Worm (Caenorhabditis elegans) whole organism, mixed stage, embryonic: ENCODE data around the gene abf-5.

ENCODE experiments used
- bed-3 ChIP-seq: fragments of 200-800 bp; sonication (Bioruptor generic); optimal IDR thresholded peaks from 3 replicates; lab custom pipeline; 2018; ENCODE audit warnings: mild to moderate bottlenecking, missing genetic modification characterization, moderate library complexity, missing compliant biosample characterization
- blmp-1 ChIP-seq: fragments of 150-350 bp; optimal IDR thresholded peaks from 2 replicates; lab custom pipeline; 2014; ENCODE audit warnings: missing biosample characterization, missing genetic modification characterization
- ceh-39 ChIP-seq: fragments of 150-350 bp; optimal IDR thresholded peaks from 2 replicates; lab custom pipeline; 2014; ENCODE audit warnings: missing biosample characterization, missing genetic modification characterization
- ceh-43 ChIP-seq: fragments of 200-800 bp; sonication (Bioruptor generic); optimal IDR thresholded peaks from 2 replicates; lab custom pipeline; 2018; ENCODE audit warnings: mild to moderate bottlenecking, missing genetic modification characterization, moderate library complexity, missing compliant biosample characterization
- cnd-1 ChIP-seq: fragments of 200-800 bp; sonication (Bioruptor generic); optimal IDR thresholded peaks from 2 replicates; lab custom pipeline; 2018; ENCODE audit warnings: mild to moderate bottlenecking, missing genetic modification characterization, missing compliant biosample characterization
- drap-1 ChIP-seq: fragments of 200-800 bp; sonication (Bioruptor generic); optimal IDR thresholded peaks from 3 replicates; lab custom pipeline; 2018; ENCODE audit warnings: mild to moderate bottlenecking, missing genetic modification characterization, missing compliant biosample characterization
- elt-3 ChIP-seq: fragments of 150-350 bp; optimal IDR thresholded peaks from 2 replicates; lab custom pipeline; 2014; ENCODE audit warnings: missing biosample characterization, missing genetic modification characterization
- flh-1 ChIP-seq: fragments of 200-800 bp; sonication (Bioruptor generic); optimal IDR thresholded peaks from 2 replicates; lab custom pipeline; 2018; ENCODE audit warnings: mild to moderate bottlenecking, missing genetic modification characterization, moderate library complexity, missing compliant biosample characterization
- ham-2 ChIP-seq: fragments of 200-800 bp; sonication (Bioruptor generic); optimal IDR thresholded peaks from 2 replicates; lab custom pipeline; 2018; ENCODE audit warnings: mild to moderate bottlenecking, missing genetic modification characterization, missing compliant biosample characterization
- hlh-1 ChIP-seq: fragments of 150-350 bp; optimal IDR thresholded peaks from 2 replicates; lab custom pipeline; 2014; ENCODE audit warnings: missing biosample characterization, missing genetic modification reagents, missing genetic modification characterization
- lin-13 ChIP-seq: fragments of 150-350 bp; optimal IDR thresholded peaks from 2 replicates; lab custom pipeline; 2014; ENCODE audit warnings: missing biosample characterization, missing genetic modification characterization
- lin-32 ChIP-seq: fragments of 200-800 bp; sonication (Bioruptor generic); optimal IDR thresholded peaks from 2 replicates; lab custom pipeline; 2018; ENCODE audit warnings: mild to moderate bottlenecking, missing genetic modification characterization, missing compliant biosample characterization
- lsy-2 ChIP-seq: fragments of 150-350 bp; optimal IDR thresholded peaks from 2 replicates; lab custom pipeline; 2014; ENCODE audit warnings: missing biosample characterization, missing genetic modification characterization
- mab-5 ChIP-seq: fragments of 150-350 bp; optimal IDR thresholded peaks from 2 replicates; lab custom pipeline; 2014; ENCODE audit warnings: missing biosample characterization, missing genetic modification characterization
- mep-1 ChIP-seq: fragments of 150-350 bp; optimal IDR thresholded peaks from 2 replicates; lab custom pipeline; 2017; ENCODE audit warnings: missing biosample characterization, missing genetic modification reagents, missing genetic modification characterization, inconsistent platforms
- mls-2 ChIP-seq: sonication (generic microtip); optimal IDR thresholded peaks from 2 replicates; lab custom pipeline; 2016; ENCODE audit warnings: mild to moderate bottlenecking, missing genetic modification characterization, moderate library complexity, missing compliant biosample characterization
- nhr-237 ChIP-seq: fragments of 150-350 bp; optimal IDR thresholded peaks from 2 replicates; lab custom pipeline; 2014; ENCODE audit warnings: missing biosample characterization, missing genetic modification characterization
- nhr-28 ChIP-seq: fragments of 150-350 bp; optimal IDR thresholded peaks from 2 replicates; lab custom pipeline; 2014; ENCODE audit warnings: missing biosample characterization, missing genetic modification characterization
- pha-4 ChIP-seq: fragments of 150-350 bp; optimal IDR thresholded peaks from 2 replicates; lab custom pipeline; 2018; ENCODE audit warnings: missing biosample characterization, missing genetic modification reagents, missing genetic modification characterization
- sem-2 ChIP-seq: fragments of 200-800 bp; sonication (Bioruptor generic); optimal IDR thresholded peaks from 2 replicates; lab custom pipeline; 2018; ENCODE audit warnings: mild to moderate bottlenecking, missing genetic modification characterization, missing compliant biosample characterization
- snpc-4 ChIP-seq: fragments of 150-350 bp; optimal IDR thresholded peaks from 2 replicates; lab custom pipeline; 2014; ENCODE audit warnings: missing biosample characterization, missing genetic modification characterization
- sptf-1 ChIP-seq: sonication (generic microtip); optimal IDR thresholded peaks from 2 replicates; lab custom pipeline; 2017; ENCODE audit warnings: mild to moderate bottlenecking, missing genetic modification characterization, moderate library complexity, missing compliant biosample characterization
- tbx-8 ChIP-seq: fragments of 200-800 bp; sonication (Bioruptor generic); optimal IDR thresholded peaks from 2 replicates; lab custom pipeline; 2018; ENCODE audit warnings: mild to moderate bottlenecking, missing genetic modification characterization, moderate library complexity, missing compliant biosample characterization
- unc-120 ChIP-seq: sonication (generic microtip); optimal IDR thresholded peaks from 2 replicates; lab custom pipeline; 2017; ENCODE audit warnings: missing genetic modification characterization, missing compliant biosample characterization; ENCODE audit not compliant: poor library complexity, severe bottlenecking
- unc-39 ChIP-seq: fragments of 150-350 bp; optimal IDR thresholded peaks from 2 replicates; lab custom pipeline; 2014; ENCODE audit warnings: missing biosample characterization, missing genetic modification characterization
- unc-62 ChIP-seq: fragments of 150-350 bp; optimal IDR thresholded peaks from 2 replicates; lab custom pipeline; 2014; ENCODE audit warnings: missing biosample characterization, missing genetic modification reagents, missing genetic modification characterization
- zip-8 ChIP-seq: fragments of 150-350 bp; optimal IDR thresholded peaks from 2 replicates; lab custom pipeline; 2014; ENCODE audit warnings: missing biosample characterization, missing genetic modification characterization
- ztf-11 ChIP-seq: fragments of 150-350 bp; optimal IDR thresholded peaks from 2 replicates; lab custom pipeline; 2014; ENCODE audit warnings: missing biosample characterization, missing genetic modification characterization

The abf-5 gene

DNA sequence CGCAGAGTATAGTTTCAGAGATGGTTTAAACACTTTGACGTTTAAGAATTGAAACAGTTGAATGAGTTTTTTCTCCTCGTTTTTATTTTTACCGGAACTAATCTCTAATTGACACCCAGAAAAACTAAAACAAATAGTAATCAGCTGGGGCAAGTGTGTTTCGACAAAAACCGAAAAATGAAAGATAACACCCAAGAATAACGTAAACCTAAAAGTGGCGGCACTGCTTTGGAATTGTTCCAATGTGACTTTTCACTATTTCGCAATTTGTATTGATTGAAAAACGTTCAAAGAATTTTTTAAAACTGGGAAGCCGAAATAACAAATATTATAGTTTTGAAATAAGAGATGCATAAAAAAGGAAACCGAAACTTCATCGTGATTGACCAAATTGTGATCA, 26.1 kb downstream of the abf-5 start:
- TF ChIP-seq flh-1 (GFP tag; lab: Kevin White, UChicago) (no peak), sem-2 (GFP tag; lab: Kevin White, UChicago) (no peak), mls-2 (tag; lab: Kevin White, UChicago) (no peak)

DNA sequence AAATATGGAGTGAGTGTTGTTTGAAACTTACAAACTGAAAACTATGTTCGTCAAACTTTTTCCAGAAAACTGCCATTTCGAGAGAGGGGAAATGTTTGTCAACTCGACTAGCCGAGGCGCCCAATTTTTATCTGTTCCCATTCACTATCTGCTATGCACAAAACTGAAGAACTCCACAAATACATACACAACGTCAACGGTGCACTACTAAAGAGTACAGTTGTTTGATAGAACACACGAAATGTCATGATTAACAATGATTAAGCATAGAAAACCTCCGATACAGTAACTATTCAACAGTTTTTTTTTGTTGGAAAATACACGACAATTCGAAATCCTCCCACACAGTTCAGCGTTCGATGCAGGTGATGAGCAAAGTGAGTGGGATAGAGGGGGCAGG, 26.9 kb downstream of the abf-5 start:
- TF ChIP-seq sem-2 (GFP tag; lab: Kevin White, UChicago), result no peak
- no peak for TF ChIP-seq snpc-4
- TF ChIP-seq mab-5 (tag; lab: Kevin White, UChicago), result no peak
- no peak for TF ChIP-seq ceh-39 (tag; lab: Kevin White, UChicago)
- no peak for TF ChIP-seq mls-2 (tag; lab: Kevin White, UChicago)
- TF ChIP-seq nhr-28 (tag; lab: Kevin White, UChicago), result no peak
- TF ChIP-seq drap-1 (GFP tag; lab: Kevin White, UChicago), result no peak
- no peak for TF ChIP-seq mep-1
- no peak for TF ChIP-seq nhr-237 (tag; lab: Kevin White, UChicago)
- no peak for TF ChIP-seq tbx-8 (GFP tag; lab: Kevin White, UChicago)
- TF ChIP-seq flh-1 (GFP tag; lab: Kevin White, UChicago), result no peak

DNA sequence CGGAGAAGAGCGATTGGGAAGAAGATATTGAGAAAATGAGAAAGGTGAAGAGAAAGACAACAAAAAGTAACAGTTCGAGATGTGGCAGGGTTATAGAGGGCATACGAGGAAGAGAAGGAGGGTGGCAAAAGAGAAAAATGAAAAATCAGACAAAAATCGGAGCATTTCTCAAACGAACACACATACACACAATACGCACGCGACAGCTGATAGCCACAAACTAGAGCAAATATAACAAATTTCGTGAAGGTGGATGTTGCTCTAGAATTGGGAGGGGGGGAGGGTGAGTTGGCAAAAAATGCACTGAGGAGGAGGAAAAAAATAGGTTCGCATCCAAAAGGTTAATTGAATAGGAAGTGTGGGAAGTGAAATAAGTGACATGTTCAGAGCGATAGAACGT, 32.5 kb downstream of the abf-5 start:
- no peak for TF ChIP-seq mab-5 (tag; lab: Kevin White, UChicago)

DNA sequence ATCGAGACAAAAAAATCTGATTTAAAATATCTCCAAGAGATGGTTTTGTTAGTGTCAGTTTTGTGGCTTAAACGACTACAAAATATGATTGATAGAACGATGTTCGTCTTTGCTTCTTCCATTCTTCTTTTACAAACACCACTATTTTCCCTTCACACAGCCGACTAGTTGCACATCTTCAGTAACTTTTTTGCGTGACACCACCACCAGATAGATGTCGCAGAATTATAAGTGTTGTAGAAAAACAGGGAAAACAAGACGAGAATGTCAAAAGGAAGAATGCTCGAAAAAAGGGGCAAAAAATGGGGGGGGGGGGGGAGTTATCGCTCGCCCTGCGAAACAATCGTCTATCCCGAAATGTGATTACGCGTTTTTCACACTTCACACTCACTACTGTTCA, 34.1 kb downstream of the abf-5 start:
- TF ChIP-seq drap-1 (GFP tag; lab: Kevin White, UChicago) (no peak), lin-32 (no peak), lsy-2 (tag; lab: Kevin White, UChicago) (no peak), sptf-1 (tag; lab: Kevin White, UChicago) (no peak), hlh-1 (tag; lab: Kevin White, UChicago) (no peak), mep-1 (no peak), ham-2 (no peak), bed-3 (GFP tag; lab: Kevin White, UChicago) (no peak), elt-3 (no peak), ztf-11 (tag; lab: Kevin White, UChicago) (no peak), unc-120 (tag; lab: Kevin White, UChicago) (no peak), ceh-43 (GFP tag; lab: Kevin White, UChicago) (no peak), pha-4 (tag; lab: Kevin White, UChicago) (no peak), lin-13 (tag; lab: Kevin White, UChicago) (no peak), cnd-1 (tag; lab: Kevin White, UChicago) (no peak)
- TF ChIP-seq, all 35 proteins: peak for 0

DNA sequence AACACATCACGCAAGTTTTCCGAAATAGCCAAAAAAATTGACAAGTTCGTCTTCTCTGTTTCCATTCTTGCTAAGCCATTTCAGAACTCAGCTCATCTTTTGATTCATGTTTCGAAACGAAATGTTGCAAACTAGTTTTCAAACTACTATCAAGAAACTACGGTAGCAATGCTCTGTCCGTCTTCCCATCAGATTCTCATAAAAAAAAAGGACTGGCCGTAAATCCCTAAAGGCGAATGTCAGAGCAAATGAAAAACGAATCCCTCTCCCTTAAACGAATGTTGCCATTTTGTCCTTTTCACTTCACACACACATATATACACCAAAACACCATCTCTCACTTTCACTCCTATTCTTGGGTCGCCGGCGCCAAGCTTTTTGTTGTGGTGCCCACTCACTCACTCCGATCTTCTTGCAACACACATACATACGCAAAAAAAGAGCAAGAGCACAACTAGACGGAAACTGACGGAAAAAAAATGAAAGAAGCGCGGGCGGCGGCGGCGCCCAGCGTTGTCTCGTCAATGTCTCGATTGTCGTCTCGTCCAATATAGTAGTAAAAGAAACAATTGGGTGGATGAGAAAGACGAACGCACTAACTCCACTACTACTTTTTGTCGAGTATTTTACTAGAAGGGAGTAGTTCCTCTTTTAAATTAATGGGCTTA, 35.2 kb downstream of the abf-5 start:
- TF ChIP-seq flh-1 (GFP tag; lab: Kevin White, UChicago) (no peak), unc-39 (no peak), zip-8 (no peak), ceh-39 (tag; lab: Kevin White, UChicago) (no peak), unc-62 (GFP tag; lab: Kevin White, UChicago) (no peak)

DNA sequence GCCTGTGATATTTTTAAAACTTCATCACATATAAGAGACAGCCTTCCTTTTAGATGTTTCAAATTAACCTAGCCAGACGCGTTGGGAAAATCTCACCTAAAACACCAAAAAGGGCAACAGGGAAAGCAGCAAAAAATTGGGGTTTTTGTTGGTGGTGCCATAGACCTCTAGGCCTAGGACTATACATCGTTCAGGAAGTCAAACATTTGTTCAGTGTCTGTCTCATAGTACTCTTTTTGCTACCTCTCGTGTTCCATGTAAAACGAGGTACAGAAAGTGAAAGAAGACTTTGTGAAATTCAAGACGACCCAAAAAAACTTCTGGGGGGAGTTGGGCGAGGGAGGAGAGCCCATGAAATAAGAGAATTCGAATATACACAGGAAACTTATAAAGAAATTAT, 36.4 kb downstream of the abf-5 start:
- no peak for TF ChIP-seq snpc-4
- TF ChIP-seq sem-2 (GFP tag; lab: Kevin White, UChicago), result no peak
- TF ChIP-seq blmp-1 (tag; lab: Kevin White, UChicago), result no peak
- TF ChIP-seq tbx-8 (GFP tag; lab: Kevin White, UChicago), result no peak

DNA sequence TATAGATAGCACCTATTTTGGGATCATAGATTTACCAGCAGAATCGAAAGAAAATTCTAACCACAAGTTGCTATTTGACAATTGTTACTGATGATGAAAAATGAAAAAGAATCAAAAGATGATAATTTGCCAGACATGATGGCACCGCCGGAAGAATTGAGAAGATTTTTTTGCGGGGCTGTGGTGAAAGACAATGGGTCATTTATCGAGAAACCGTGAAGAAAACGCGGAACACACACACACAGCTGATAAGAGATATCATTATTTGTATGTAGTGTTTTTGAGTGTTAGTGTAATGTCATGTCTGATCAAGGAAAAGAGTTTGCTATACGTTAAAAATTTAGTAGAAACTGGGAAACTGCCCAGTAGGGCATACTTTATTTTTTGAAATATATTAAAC, 42.2 kb downstream of the abf-5 start:
- TF ChIP-seq bed-3 (GFP tag; lab: Kevin White, UChicago), result no peak
